Worm (Caenorhabditis elegans): Measurements from ENCODE around the gene gcy-31.

DNA sequence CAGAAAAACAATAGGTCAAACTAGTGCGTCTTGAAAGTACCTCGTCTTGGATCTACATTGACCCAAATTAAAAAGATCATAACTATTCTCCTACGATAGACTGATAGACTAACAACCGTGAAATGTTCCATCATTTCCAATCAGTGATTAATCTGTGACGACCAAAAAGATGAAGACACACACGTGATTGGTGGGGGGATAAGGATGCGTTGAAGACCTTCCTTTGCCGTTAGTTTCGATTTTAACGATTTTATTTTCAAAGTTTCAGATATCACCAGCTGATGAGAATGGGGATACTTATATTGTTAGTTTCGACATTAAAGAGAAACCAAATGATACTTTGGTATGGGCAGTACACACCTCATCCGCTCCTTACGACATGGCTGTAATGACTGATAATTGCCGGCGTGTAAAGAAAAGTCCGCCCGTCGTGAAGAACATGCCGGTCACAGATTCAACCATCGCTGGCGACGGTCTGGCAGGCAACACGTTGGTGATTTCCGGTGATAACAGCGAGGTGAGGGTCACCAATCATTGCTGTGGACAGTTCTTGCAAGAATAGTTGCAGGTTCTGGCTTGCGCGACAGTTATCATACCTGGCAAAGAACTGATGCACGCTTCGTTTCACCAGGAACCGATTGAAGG lies 40.3 kb downstream of the gcy-31 start:
- no peak for TF ChIP-seq ref-1 (GFP tag; conservative IDR thresholded peaks at IDR 0.05)
- TF ChIP-seq tab-1 (GFP tag; IDR thresholded peaks at IDR 0.05): no peak
- no peak for TF ChIP-seq ztf-29 (GFP tag; IDR thresholded peaks at IDR 0.05)
- no peak for TF ChIP-seq klf-2 (GFP tag; conservative IDR thresholded peaks at IDR 0.05)
